Worm (Caenorhabditis elegans) whole organism, young adult: ENCODE measurements around the gene swt-4.

Source experiments
- Y56A3A.18 ChIP-seq: fragments of 200-800 bp; sonication (Bioruptor generic); IDR thresholded peaks from 2 replicates; pipeline ENCODE4 v1.3.6; 2022; ENCODE audit warnings: missing genetic modification reagents, missing genetic modification characterization, missing compliant biosample characterization
- Y95B8A.8 ChIP-seq: fragments of 200-800 bp; sonication (Bioruptor generic); IDR thresholded peaks from 2 replicates; pipeline ENCODE4 v1.3.6; 2022; ENCODE audit warnings: missing genetic modification reagents, missing genetic modification characterization, missing compliant biosample characterization
- ama-1 ChIP-seq, 3 experiments: fragments of 150-350 bp in 1 of 3; sonication (generic microtip) in 2 of 3; optimal IDR thresholded peaks; 2 replicates each; lab custom pipeline; 2014 to 2018; ENCODE audit warnings: missing biosample characterization in 2 of 3, missing genetic modification characterization in 2 of 3, missing genetic modification reagents in 2 of 3
- atf-7 ChIP-seq: sonication (generic microtip); optimal IDR thresholded peaks from 2 replicates; lab custom pipeline; 2017; ENCODE audit warnings: mild to moderate bottlenecking, missing genetic modification characterization, missing compliant biosample characterization
- efl-1 ChIP-seq: fragments of 150-350 bp; optimal IDR thresholded peaks from 2 replicates; lab custom pipeline; 2014; ENCODE audit warnings: missing biosample characterization, missing genetic modification reagents, missing genetic modification characterization
- egl-44 ChIP-seq: fragments of 200-800 bp; sonication (Bioruptor generic); IDR thresholded peaks from 2 replicates; pipeline ENCODE4 v1.3.6; 2022; ENCODE audit warnings: missing genetic modification reagents, missing genetic modification characterization, missing compliant biosample characterization
- hlh-12 ChIP-seq: sonication (generic microtip); optimal IDR thresholded peaks from 2 replicates; lab custom pipeline; 2016; ENCODE audit warnings: missing genetic modification characterization, missing compliant biosample characterization
- hlh-26 ChIP-seq: fragments of 200-800 bp; sonication (Bioruptor generic); conservative IDR thresholded peaks from 2 replicates; pipeline ENCODE4 v1.3.6; 2022; ENCODE audit warnings: missing genetic modification reagents, missing genetic modification characterization, missing compliant biosample characterization
- hmg-1.2 ChIP-seq: fragments of 200-800 bp; sonication (Bioruptor generic); IDR thresholded peaks from 2 replicates; pipeline ENCODE4 v1.3.6; 2022; ENCODE audit warnings: missing genetic modification reagents, missing genetic modification characterization, missing compliant biosample characterization
- lsl-1 ChIP-seq: fragments of 200-800 bp; sonication (Bioruptor generic); optimal IDR thresholded peaks from 2 replicates; lab custom pipeline; 2018; ENCODE audit warnings: mild to moderate bottlenecking, missing genetic modification characterization, moderate library complexity, missing compliant biosample characterization
- lsy-27 ChIP-seq: sonication (generic microtip); optimal IDR thresholded peaks from 2 replicates; lab custom pipeline; 2017; ENCODE audit warnings: missing genetic modification characterization, mild to moderate bottlenecking, missing compliant biosample characterization, antibody characterized with exemption, missing genotype, borderline replicate concordance; ENCODE audit not compliant: insufficient read depth
- pha-4 ChIP-seq: fragments of 150-350 bp; sonication (generic microtip); optimal IDR thresholded peaks from 2 replicates; lab custom pipeline; 2014; ENCODE audit warnings: missing biosample characterization, missing genetic modification reagents, missing genetic modification characterization
- snpc-1.1 ChIP-seq: sonication (generic microtip); optimal IDR thresholded peaks from 2 replicates; lab custom pipeline; 2017; ENCODE audit warnings: missing genetic modification characterization, mild to moderate bottlenecking, missing compliant biosample characterization, antibody characterized with exemption, moderate library complexity, missing genotype, missing genetic modification reagents; ENCODE audit not compliant: insufficient read depth
- unc-62 ChIP-seq: fragments of 150-350 bp; optimal IDR thresholded peaks from 2 replicates; lab custom pipeline; 2014; ENCODE audit warnings: missing biosample characterization, missing genetic modification reagents, missing genetic modification characterization

ce11 chrIII:10600894-10601293 lies 28.0 kb downstream of the swt-4 start:
- no peak for TF ChIP-seq snpc-1.1 (tag; lab: Kevin White, UChicago)
- no peak for TF ChIP-seq hmg-1.2 (GFP tag; lab: Robert Waterston, UW)
- TF ChIP-seq pha-4 (tag; lab: Kevin White, UChicago) = no peak
- TF ChIP-seq hlh-12 (tag; lab: Kevin White, UChicago) = no peak
- no peak for TF ChIP-seq atf-7 (tag; lab: Kevin White, UChicago)
- TF ChIP-seq Y56A3A.18 = no peak
- no peak for TF ChIP-seq hlh-26 (GFP tag; lab: Robert Waterston, UW)
- TF ChIP-seq lsl-1 (GFP tag; lab: Kevin White, UChicago) = no peak
- TF ChIP-seq Y95B8A.8 (GFP tag; lab: Robert Waterston, UW) = no peak
- TF ChIP-seq egl-44 (GFP tag; lab: Robert Waterston, UW) = no peak
- TF ChIP-seq efl-1 (GFP tag; lab: Kevin White, UChicago) = no peak
- TF ChIP-seq unc-62 = no peak
- TF ChIP-seq lsy-27 (tag; lab: Kevin White, UChicago) = no peak
- TF ChIP-seq ama-1 (optimal IDR thresholded peaks at IDR 0.05; lab: Kevin White, UChicago) = no peak
- no peak for TF ChIP-seq ama-1 (GFP tag; optimal IDR thresholded peaks at IDR 0.05; lab: Kevin White, UChicago)
